Fruit fly (Drosophila melanogaster) whole organism, embryonic: ENCODE results near the gene CtsF.

Experiments
- Aef1 ChIP-seq: fragments of 200-800 bp; sonication (Bioruptor generic); IDR thresholded peaks from 3 replicates; pipeline ENCODE4 v1.3.6; 2022; ENCODE audit warnings: missing biosample characterization, missing genetic modification characterization
- Asciz ChIP-seq: fragments of 200-800 bp; sonication (Bioruptor generic); optimal IDR thresholded peaks from 2 replicates; lab custom pipeline; 2017; ENCODE audit warnings: missing biosample characterization, mild to moderate bottlenecking, missing genetic modification characterization, missing genetic modification reagents
- Bgb ChIP-seq: fragments of 200-800 bp; sonication (Bioruptor generic); IDR thresholded peaks from 2 replicates; pipeline ENCODE4 v1.3.6; 2022; ENCODE audit warnings: missing biosample characterization, missing genetic modification characterization; ENCODE audit not compliant: partially characterized antibody
- CG12071 ChIP-seq: fragments of 200-800 bp; sonication (Bioruptor generic); optimal IDR thresholded peaks from 3 replicates; lab custom pipeline; 2018; ENCODE audit warnings: missing biosample characterization, mild to moderate bottlenecking, missing genetic modification characterization
- CG12769 ChIP-seq: fragments of 200-800 bp; sonication (Bioruptor generic); optimal IDR thresholded peaks from 2 replicates; lab custom pipeline; 2019; ENCODE audit warnings: missing biosample characterization, mild to moderate bottlenecking, missing genetic modification characterization, moderate library complexity
- CG13287 ChIP-seq: fragments of 200-800 bp; sonication (Bioruptor generic); IDR thresholded peaks from 2 replicates; pipeline ENCODE4 v1.3.6; 2022; ENCODE audit warnings: missing biosample characterization, missing genetic modification characterization; ENCODE audit not compliant: partially characterized antibody
- CG14710 ChIP-seq: fragments of 200-800 bp; sonication (Bioruptor generic); optimal IDR thresholded peaks from 3 replicates; lab custom pipeline; 2019; ENCODE audit warnings: missing biosample characterization, mild to moderate bottlenecking, missing genetic modification characterization, moderate library complexity
- CG15073 ChIP-seq: fragments of 200-800 bp; sonication (Bioruptor generic); optimal IDR thresholded peaks from 2 replicates; lab custom pipeline; 2016; ENCODE audit warnings: missing biosample characterization, missing genetic modification characterization
- CG16813 ChIP-seq: fragments of 200-800 bp; sonication (Bioruptor generic); IDR thresholded peaks from 3 replicates; pipeline ENCODE4 v1.3.6; 2022; ENCODE audit warnings: missing biosample characterization, missing genetic modification characterization; ENCODE audit not compliant: partially characterized antibody
- CG16863 ChIP-seq: fragments of 200-800 bp; sonication (Bioruptor generic); optimal IDR thresholded peaks from 3 replicates; lab custom pipeline; 2016; ENCODE audit warnings: missing biosample characterization, missing genetic modification characterization
- CG17568 ChIP-seq: fragments of 200-800 bp; sonication (Bioruptor generic); optimal IDR thresholded peaks from 2 replicates; lab custom pipeline; 2018; ENCODE audit warnings: missing biosample characterization, mild to moderate bottlenecking, missing genetic modification characterization, moderate library complexity
- CG18764 ChIP-seq: fragments of 200-800 bp; sonication (Bioruptor generic); optimal IDR thresholded peaks from 3 replicates; lab custom pipeline; 2016; ENCODE audit warnings: missing biosample characterization, missing genetic modification characterization
- CG2120 ChIP-seq: fragments of 200-800 bp; sonication (Bioruptor generic); optimal IDR thresholded peaks from 3 replicates; lab custom pipeline; 2016; ENCODE audit warnings: missing biosample characterization, missing genetic modification characterization
- CG2202 ChIP-seq: fragments of 200-800 bp; sonication (Bioruptor generic); optimal IDR thresholded peaks from 2 replicates; lab custom pipeline; 2018; ENCODE audit warnings: missing biosample characterization, mild to moderate bottlenecking, missing genetic modification characterization
- CG6683 ChIP-seq: fragments of 200-800 bp; sonication (Bioruptor generic); optimal IDR thresholded peaks from 2 replicates; lab custom pipeline; 2017; ENCODE audit warnings: missing biosample characterization, mild to moderate bottlenecking, missing genetic modification characterization, missing genetic modification reagents
- CG8924 ChIP-seq: fragments of 200-800 bp; optimal IDR thresholded peaks from 3 replicates; lab custom pipeline; 2019; ENCODE audit warnings: missing biosample characterization, mild to moderate bottlenecking, missing genetic modification characterization, moderate library complexity
- CG9437 ChIP-seq: fragments of 200-800 bp; sonication (Bioruptor generic); optimal IDR thresholded peaks from 2 replicates; lab custom pipeline; 2018; ENCODE audit warnings: missing biosample characterization, mild to moderate bottlenecking, missing genetic modification characterization
- CoRest ChIP-seq: fragments of 200-800 bp; sonication (Bioruptor generic); optimal IDR thresholded peaks from 3 replicates; lab custom pipeline; 2018; ENCODE audit warnings: missing biosample characterization, mild to moderate bottlenecking, missing genetic modification characterization, moderate library complexity
- D19B ChIP-seq: fragments of 200-800 bp; sonication (Bioruptor generic); optimal IDR thresholded peaks from 2 replicates; lab custom pipeline; 2017; ENCODE audit warnings: missing biosample characterization, mild to moderate bottlenecking, missing genetic modification characterization
- Doc2 ChIP-seq: fragments of 200-800 bp; sonication (Bioruptor generic); IDR thresholded peaks from 2 replicates; pipeline ENCODE4 v1.3.6; 2022; ENCODE audit warnings: missing biosample characterization, missing genetic modification characterization
- Eip74EF ChIP-seq, 2 experiments: fragments of 200-800 bp in 1 of 2; fragments of >200 bp in 1 of 2; sonication (Bioruptor generic) in 1 of 2; optimal IDR thresholded peaks; 2 replicates each; lab custom pipeline; 2017 to 2019; ENCODE audit warnings: missing biosample characterization in 2 of 2, missing genetic modification characterization in 2 of 2, mild to moderate bottlenecking in 1 of 2, moderate library complexity in 1 of 2
- Ets65A ChIP-seq: fragments of 200-800 bp; sonication (Bioruptor generic); peaks from one replicate; lab custom pipeline; 2016; ENCODE audit warnings: missing biosample characterization, missing genetic modification characterization
- GATAe ChIP-seq: fragments of 200-800 bp; sonication (Bioruptor generic); conservative IDR thresholded peaks from 2 replicates; pipeline ENCODE4 v1.3.6; 2022; ENCODE audit warnings: missing biosample characterization, missing genetic modification characterization
- Hey ChIP-seq: fragments of 200-800 bp; sonication (Bioruptor generic); optimal IDR thresholded peaks from 3 replicates; lab custom pipeline; 2018; ENCODE audit warnings: missing biosample characterization, mild to moderate bottlenecking, missing genetic modification characterization
- Hr39 ChIP-seq: fragments of >200 bp; optimal IDR thresholded peaks from 2 replicates; lab custom pipeline; 2017
- Neu2 ChIP-seq: fragments of 200-800 bp; sonication (Bioruptor generic); optimal IDR thresholded peaks from 3 replicates; lab custom pipeline; 2016; ENCODE audit warnings: missing biosample characterization, missing genetic modification characterization, borderline replicate concordance
- Optix ChIP-seq: fragments of 200-800 bp; sonication (Bioruptor generic); IDR thresholded peaks from 3 replicates; pipeline ENCODE4 v1.3.6; 2022; ENCODE audit warnings: missing biosample characterization, missing genetic modification characterization
- Side ChIP-seq: fragments of 200-800 bp; sonication (Bioruptor generic); optimal IDR thresholded peaks from 2 replicates; lab custom pipeline; 2016; ENCODE audit warnings: missing biosample characterization, missing genetic modification characterization
- Xrp1 ChIP-seq: fragments of 200-800 bp; sonication (Bioruptor generic); IDR thresholded peaks from 2 replicates; pipeline ENCODE4 v1.3.6; 2022; ENCODE audit warnings: missing biosample characterization, missing genetic modification characterization
- aop ChIP-seq: fragments of 200-800 bp; sonication (Bioruptor generic); IDR thresholded peaks from 2 replicates; pipeline ENCODE4 v1.3.6; 2022; ENCODE audit warnings: missing biosample characterization, missing genetic modification characterization
- cas ChIP-seq: fragments of 200-800 bp; sonication (Bioruptor generic); IDR thresholded peaks from 2 replicates; pipeline ENCODE4 v1.3.6; 2022; ENCODE audit warnings: missing biosample characterization, missing genetic modification characterization
- cg ChIP-seq: fragments of 200-800 bp; sonication (Bioruptor generic); optimal IDR thresholded peaks from 3 replicates; lab custom pipeline; 2019; ENCODE audit warnings: missing biosample characterization, mild to moderate bottlenecking, missing genetic modification characterization, moderate library complexity
- ci ChIP-seq: fragments of 200-800 bp; sonication (Bioruptor generic); IDR thresholded peaks from 3 replicates; pipeline ENCODE4 v1.3.6; 2022; ENCODE audit warnings: missing biosample characterization, missing genetic modification characterization
- dati ChIP-seq: fragments of 200-800 bp; sonication (Bioruptor generic); IDR thresholded peaks from 2 replicates; pipeline ENCODE4 v1.3.6; 2022; ENCODE audit warnings: missing biosample characterization, missing genetic modification characterization
- fu2 ChIP-seq: fragments of 200-800 bp; sonication (Bioruptor generic); optimal IDR thresholded peaks from 2 replicates; lab custom pipeline; 2016; ENCODE audit warnings: missing biosample characterization, missing genetic modification characterization
- gcm ChIP-seq: fragments of 200-800 bp; sonication (Bioruptor generic); optimal IDR thresholded peaks from 2 replicates; lab custom pipeline; 2019; ENCODE audit warnings: missing biosample characterization, mild to moderate bottlenecking, missing genetic modification characterization, moderate library complexity
- grau ChIP-seq: fragments of 200-800 bp; optimal IDR thresholded peaks from 3 replicates; lab custom pipeline; 2019; ENCODE audit warnings: missing biosample characterization, mild to moderate bottlenecking, missing genetic modification characterization, moderate library complexity
- gt ChIP-seq: fragments of 200-800 bp; sonication (Bioruptor generic); IDR thresholded peaks from 2 replicates; pipeline ENCODE4 v1.3.6; 2022; ENCODE audit warnings: missing biosample characterization, missing genetic modification characterization
- ham ChIP-seq: fragments of 200-800 bp; sonication (Bioruptor generic); IDR thresholded peaks from 2 replicates; pipeline ENCODE4 v1.3.6; 2022; ENCODE audit warnings: missing biosample characterization, missing genetic modification characterization
- hb ChIP-seq: fragments of 200-800 bp; sonication (Bioruptor generic); IDR thresholded peaks from 3 replicates; pipeline ENCODE4 v1.3.6; 2022; ENCODE audit warnings: missing biosample characterization, missing genetic modification characterization; ENCODE audit not compliant: partially characterized antibody
- jigr1 ChIP-seq: fragments of 200-800 bp; sonication (Bioruptor generic); IDR thresholded peaks from 3 replicates; pipeline ENCODE4 v1.3.6; 2022; ENCODE audit warnings: missing biosample characterization, missing genetic modification characterization
- jumu ChIP-seq: fragments of 200-800 bp; sonication (Bioruptor generic); optimal IDR thresholded peaks from 3 replicates; lab custom pipeline; 2016; ENCODE audit warnings: missing biosample characterization, missing genetic modification characterization
- lilli ChIP-seq: fragments of 200-800 bp; sonication (Bioruptor generic); optimal IDR thresholded peaks from 3 replicates; lab custom pipeline; 2016; ENCODE audit warnings: missing biosample characterization, missing genetic modification characterization
- lola ChIP-seq, 3 experiments: fragments of >200 bp in 2 of 3; fragments of 200-800 bp in 1 of 3; sonication (Bioruptor generic) in 1 of 3; optimal IDR thresholded peaks; 2 replicates each; lab custom pipeline; 2017 to 2019; ENCODE audit warnings: missing biosample characterization in 3 of 3, missing genetic modification characterization in 3 of 3, mild to moderate bottlenecking in 1 of 3, moderate library complexity in 1 of 3
- mirr ChIP-seq: fragments of 200-800 bp; sonication (Bioruptor generic); optimal IDR thresholded peaks from 3 replicates; lab custom pipeline; 2018; ENCODE audit warnings: missing biosample characterization, mild to moderate bottlenecking, missing genetic modification characterization
- pfk ChIP-seq: fragments of 200-800 bp; sonication (Bioruptor generic); optimal IDR thresholded peaks from 2 replicates; lab custom pipeline; 2018; ENCODE audit warnings: missing biosample characterization, mild to moderate bottlenecking, missing genetic modification characterization, moderate library complexity
- sens-2 ChIP-seq: fragments of 200-800 bp; sonication (Bioruptor generic); IDR thresholded peaks from 2 replicates; pipeline ENCODE4 v1.3.6; 2022; ENCODE audit warnings: missing biosample characterization, missing genetic modification characterization
- shn ChIP-seq: fragments of 200-800 bp; sonication (Bioruptor generic); optimal IDR thresholded peaks from 3 replicates; lab custom pipeline; 2016; ENCODE audit warnings: missing biosample characterization, missing genetic modification characterization
- tx ChIP-seq: fragments of 200-800 bp; sonication (Bioruptor generic); optimal IDR thresholded peaks from 2 replicates; lab custom pipeline; 2016; ENCODE audit warnings: missing biosample characterization, missing genetic modification characterization

CtsF gene

DNA sequence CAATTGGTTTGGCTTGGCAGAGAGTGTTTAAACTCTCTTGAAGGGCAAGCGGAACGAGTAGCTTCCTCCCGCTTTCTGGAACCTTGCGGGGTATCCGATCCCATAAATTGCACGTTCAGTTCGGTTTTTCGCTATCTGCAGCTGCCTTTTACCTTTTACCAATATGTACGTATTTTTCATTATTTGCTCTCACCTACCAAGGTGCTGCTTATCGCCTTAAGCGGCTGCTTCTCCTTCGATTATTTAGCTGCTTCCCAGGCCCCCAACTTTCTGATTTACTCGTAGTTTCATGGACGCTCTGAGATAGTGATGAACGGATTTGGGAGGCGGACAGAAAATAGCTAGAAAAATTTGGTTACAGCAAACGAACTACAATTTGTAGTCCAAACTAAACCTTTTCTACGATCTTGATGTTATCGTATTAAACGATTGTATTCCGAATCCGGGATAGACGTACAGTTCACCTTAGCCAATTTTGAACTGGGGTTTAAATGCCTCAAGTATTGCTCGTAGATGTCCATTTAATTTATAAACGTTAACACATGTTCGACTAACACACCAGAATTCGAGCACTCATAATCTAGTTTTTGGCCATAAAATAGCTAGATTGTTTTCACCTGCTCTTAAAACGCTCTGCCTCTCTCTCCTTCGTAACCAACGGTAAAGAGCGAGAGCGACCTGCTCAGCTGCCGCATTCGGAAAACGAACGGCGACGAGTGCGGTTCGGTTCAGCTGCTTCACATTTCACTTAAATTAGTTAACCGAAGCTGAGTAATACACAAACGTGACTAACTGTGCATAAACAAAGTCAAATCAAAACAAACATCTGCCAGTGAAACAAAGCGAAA is 12.9 kb upstream of the CtsF start (continued):
- TF ChIP-seq CG2120 (GFP tag; lab: Kevin White, UChicago) (peak; percentile 61), lola (GFP tag; optimal IDR thresholded peaks at IDR 0.05; lab: Kevin White, UChicago) (peak in 2 of 3 experiments; percentile 35 to 51), hb (GFP tag; lab: Robert Waterston, UW) (no peak), gcm (GFP tag; lab: Kevin White, UChicago) (no peak), Asciz (GFP tag; lab: Kevin White, UChicago) (peak; percentile 2), fu2 (peak; percentile 22), Aef1 (GFP tag; lab: Robert Waterston, UW) (no peak), grau (tag; lab: Kevin White, UChicago) (peak; percentile 67), cg (GFP tag; lab: Kevin White, UChicago) (peak; percentile 20), CG9437 (GFP tag; lab: Kevin White, UChicago) (peak; percentile 65), CG12071 (GFP tag; lab: Kevin White, UChicago) (peak; percentile 47), ci (peak; percentile 65), shn (GFP tag; lab: Kevin White, UChicago) (peak; percentile 71), CG14710 (tag; lab: Kevin White, UChicago) (peak; percentile 32), Eip74EF (GFP tag; optimal IDR thresholded peaks at IDR 0.05; lab: Kevin White, UChicago) (peak in 1 of 2 experiments; percentile 15), sens-2 (GFP tag; lab: Robert Waterston, UW) (no peak), Neu2 (GFP tag; lab: Kevin White, UChicago) (no peak), CG15073 (GFP tag; lab: Kevin White, UChicago) (no peak), pfk (GFP tag; lab: Kevin White, UChicago) (no peak), mirr (peak; percentile 33), jigr1 (GFP tag; lab: Robert Waterston, UW) (no peak), cas (no peak), CG16863 (GFP tag; lab: Kevin White, UChicago) (peak; percentile 44), CG6683 (GFP tag; lab: Kevin White, UChicago) (no peak), aop (GFP tag; lab: Robert Waterston, UW) (no peak), Ets65A (GFP tag; lab: Kevin White, UChicago) (no peak), CG17568 (GFP tag; lab: Kevin White, UChicago) (peak; percentile 40), dati (no peak), jumu (GFP tag; lab: Kevin White, UChicago) (no peak), Bgb (peak; percentile 41; the same call in 1 of the 2 replicates), CG16813 (GFP tag; lab: Robert Waterston, UW) (no peak), D19B (GFP tag; lab: Kevin White, UChicago) (peak; percentile 39), tx (GFP tag; lab: Kevin White, UChicago) (peak; percentile 4), Hey (tag; lab: Kevin White, UChicago) (no peak), CG8924 (tag; lab: Kevin White, UChicago) (peak; percentile 79), CG13287 (peak; percentile 26; the same call in 1 of the 2 replicates), Xrp1 (no peak; the same call in 1 of the 2 replicates), gt (GFP tag; lab: Robert Waterston, UW) (no peak), CG2202 (no peak), Hr39 (lab: Kevin White, UChicago) (no peak), GATAe (GFP tag; lab: Robert Waterston, UW) (no peak), CG12769 (peak; percentile 28), lilli (peak; percentile 39), Side (GFP tag; lab: Kevin White, UChicago) (peak; percentile 29), Optix (GFP tag; lab: Robert Waterston, UW) (no peak), CoRest (peak; percentile 64), Doc2 (GFP tag; lab: Robert Waterston, UW) (no peak), ham (no peak), CG18764 (GFP tag; lab: Kevin White, UChicago) (peak; percentile 37)
